Worm (Caenorhabditis elegans): ENCODE measurements around the gene Y39G8C.2.

ce11 chrII:14052204-14052603 lies 45.2 kb downstream of the Y39G8C.2 start, which contains the start of gene daf-5:
- no peak for TF ChIP-seq ztf-6 (GFP tag; IDR thresholded peaks at IDR 0.05)
- no peak for TF ChIP-seq nfya-1 (tag; optimal IDR thresholded peaks at IDR 0.05; ENCODE audit: borderline replicate concordance, insufficient read depth)
- no peak for TF ChIP-seq Y79H2A.3 (GFP tag; conservative IDR thresholded peaks at IDR 0.05)
- TF ChIP-seq hlh-12 (tag; optimal IDR thresholded peaks at IDR 0.05), result no peak
- no peak for TF ChIP-seq egl-18 (GFP tag; IDR thresholded peaks at IDR 0.05)
- TF ChIP-seq akir-1 (GFP tag; optimal IDR thresholded peaks at IDR 0.05), result no peak
- TF ChIP-seq F49E8.2 (tag; optimal IDR thresholded peaks at IDR 0.05; ENCODE audit: insufficient read depth), result no peak
- TF ChIP-seq fkh-3 (tag; optimal IDR thresholded peaks at IDR 0.05), result no peak
- TF ChIP-seq rec-8 (tag; optimal IDR thresholded peaks at IDR 0.05), result no peak
